Worm (Caenorhabditis elegans) whole organism, L3 larva: ENCODE data around the gene clec-3.

Source experiments
- ceh-28 ChIP-seq: fragments of 150-350 bp; optimal IDR thresholded peaks from 2 replicates; lab custom pipeline; 2014; ENCODE audit warnings: missing biosample characterization, missing genetic modification reagents, missing genetic modification characterization
- daf-12 ChIP-seq: fragments of 150-350 bp; optimal IDR thresholded peaks from 2 replicates; lab custom pipeline; 2014; ENCODE audit warnings: missing biosample characterization, missing genetic modification reagents, missing genetic modification characterization
- elt-1 ChIP-seq: fragments of 150-350 bp; optimal IDR thresholded peaks from 2 replicates; lab custom pipeline; 2014; ENCODE audit warnings: missing biosample characterization, missing genetic modification characterization
- nhr-76 ChIP-seq: fragments of 150-350 bp; sonication (generic microtip); optimal IDR thresholded peaks from 5 replicates; lab custom pipeline; 2014; ENCODE audit warnings: missing biosample characterization, missing genetic modification characterization
- tbx-2 ChIP-seq: sonication (generic microtip); optimal IDR thresholded peaks from 2 replicates; lab custom pipeline; 2016; ENCODE audit warnings: mild to moderate bottlenecking, missing genetic modification characterization, missing compliant biosample characterization
- unc-39 ChIP-seq: sonication (generic microtip); optimal IDR thresholded peaks from 4 replicates; lab custom pipeline; 2017; ENCODE audit warnings: missing biosample characterization, missing genetic modification characterization

ce11 chrII:3045875-3046274, 26.2 kb upstream of the clec-3 start, which contains the start of gene sri-30:
- TF ChIP-seq nhr-76 (no peak), unc-39 (tag; lab: Kevin White, UChicago) (no peak), ceh-28 (tag; lab: Kevin White, UChicago) (no peak), elt-1 (tag; lab: Kevin White, UChicago) (no peak), daf-12 (tag; lab: Kevin White, UChicago) (no peak), tbx-2 (no peak)
